Fruit fly (Drosophila melanogaster): ENCODE results near the gene Fkbp39.
A peak's percentile ranks its signal among the peaks of the same experiment; 100 is the strongest.

The Fkbp39 gene

dm6 chr3R:15287763-15288162, 45.2 kb downstream of the Fkbp39 start (continued):
- TF ChIP-seq crol (GFP tag; IDR thresholded peaks at IDR 0.05) (no peak), Nf-YC (tag; optimal IDR thresholded peaks at IDR 0.05) (no peak), Hr3 (GFP tag; optimal IDR thresholded peaks at IDR 0.05) (no peak), dysf (GFP tag; IDR thresholded peaks at IDR 0.05) (no peak), gce (GFP tag; IDR thresholded peaks at IDR 0.05) (no peak), Adf1 (GFP tag; IDR thresholded peaks at IDR 0.05) (no peak), CG11695 (GFP tag; IDR thresholded peaks at IDR 0.05) (no peak), CG6683 (GFP tag; optimal IDR thresholded peaks at IDR 0.05) (no peak), sima (GFP tag; optimal IDR thresholded peaks at IDR 0.05) (no peak), CG6813 (GFP tag; optimal IDR thresholded peaks at IDR 0.05) (no peak), CG11723 (GFP tag; optimal IDR thresholded peaks at IDR 0.05) (no peak), p53 (GFP tag; optimal IDR thresholded peaks at IDR 0.05) (peak; percentile 5), bab2 (GFP tag; optimal IDR thresholded peaks at IDR 0.05) (no peak), CG6689 (GFP tag; IDR thresholded peaks at IDR 0.05) (no peak), phol (tag; optimal IDR thresholded peaks at IDR 0.05) (peak; percentile 55), B-H2 (GFP tag; optimal IDR thresholded peaks at IDR 0.05) (no peak), nau (GFP tag; optimal IDR thresholded peaks at IDR 0.05) (no peak), B-H1 (GFP tag; IDR thresholded peaks at IDR 0.05) (no peak), lov (optimal IDR thresholded peaks at IDR 0.05) (no peak), lov (GFP tag; IDR thresholded peaks at IDR 0.05) (no peak), CG3995 (GFP tag; optimal IDR thresholded peaks at IDR 0.05) (peak; percentile 24), pum (GFP tag; optimal IDR thresholded peaks at IDR 0.05) (no peak), Nf-YA (GFP tag; IDR thresholded peaks at IDR 0.05) (no peak), Lpt (GFP tag; optimal IDR thresholded peaks at IDR 0.05) (no peak), CG17568 (GFP tag; optimal IDR thresholded peaks at IDR 0.05) (no peak), HLH54F (GFP tag; optimal IDR thresholded peaks at IDR 0.05) (no peak), Mes4 (GFP tag; optimal IDR thresholded peaks at IDR 0.05) (no peak), Tbp (GFP tag; optimal IDR thresholded peaks at IDR 0.05) (no peak), CG10274 (GFP tag; optimal IDR thresholded peaks at IDR 0.05) (no peak), bowl (GFP tag; IDR thresholded peaks at IDR 0.05) (no peak), Hand (GFP tag; optimal IDR thresholded peaks at IDR 0.05) (no peak), ewg (GFP tag; optimal IDR thresholded peaks at IDR 0.05) (peak; percentile 25), CG13424 (tag; optimal IDR thresholded peaks at IDR 0.05) (peak; percentile 0), PHDP (tag; optimal IDR thresholded peaks at IDR 0.05) (peak; percentile 8), E2f2 (GFP tag; IDR thresholded peaks at IDR 0.05) (no peak), CG18599 (GFP tag; optimal IDR thresholded peaks at IDR 0.05) (no peak), CG12659 (GFP tag; optimal IDR thresholded peaks at IDR 0.05) (peak; percentile 57), CG16779 (GFP tag; IDR thresholded peaks at IDR 0.05) (no peak), Fer1 (GFP tag; optimal IDR thresholded peaks at IDR 0.05) (no peak), CG13296 (GFP tag; optimal IDR thresholded peaks at IDR 0.05) (no peak), CG17361 (GFP tag; IDR thresholded peaks at IDR 0.05) (no peak), pzg (GFP tag; optimal IDR thresholded peaks at IDR 0.05) (peak; percentile 98), ems (GFP tag; optimal IDR thresholded peaks at IDR 0.05) (no peak), bsh (GFP tag; optimal IDR thresholded peaks at IDR 0.05) (no peak), CG16815 (GFP tag; optimal IDR thresholded peaks at IDR 0.05) (no peak), Doc3 (GFP tag; IDR thresholded peaks at IDR 0.05; ENCODE audit: partially characterized antibody) (no peak), CG6654 (GFP tag; optimal IDR thresholded peaks at IDR 0.05) (no peak), row (GFP tag; IDR thresholded peaks at IDR 0.05) (no peak), CG30020 (tag; optimal IDR thresholded peaks at IDR 0.05) (peak; percentile 23), vnd (GFP tag; IDR thresholded peaks at IDR 0.05; ENCODE audit: partially characterized antibody) (no peak), CG32772 (GFP tag; IDR thresholded peaks at IDR 0.05) (no peak), HHEX (GFP tag; optimal IDR thresholded peaks at IDR 0.05) (no peak)

Data from whole organism, embryonic.